Worm (Caenorhabditis elegans): ENCODE measurements around the gene zchc-1A.

Gene zchc-1A

DNA sequence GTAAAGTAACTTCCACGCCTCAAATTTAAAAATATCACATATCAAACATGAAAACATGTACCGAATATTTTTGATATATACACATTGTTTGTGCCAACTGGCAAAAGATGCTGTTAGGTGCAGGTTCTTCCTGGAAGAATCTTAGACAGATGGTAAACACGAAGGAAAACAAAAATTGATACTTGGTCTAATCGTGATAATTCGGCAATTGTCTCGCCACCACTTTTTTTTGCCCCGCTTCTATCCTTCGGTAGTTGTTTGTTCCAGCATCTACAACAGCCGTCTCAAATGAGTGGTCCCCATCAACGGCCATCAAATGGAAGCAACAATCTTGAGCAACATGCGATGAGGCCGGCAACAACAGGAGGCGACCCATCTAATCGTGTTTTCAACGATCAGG lies 23.3 kb downstream of the zchc-1A start:
- TF ChIP-seq nhr-28 (tag; optimal IDR thresholded peaks at IDR 0.05) (no peak), hmg-11 (tag; optimal IDR thresholded peaks at IDR 0.05) (no peak), lin-39 (tag; optimal IDR thresholded peaks at IDR 0.05) (no peak), ztf-4 (tag; optimal IDR thresholded peaks at IDR 0.05) (no peak), zag-1 (tag; optimal IDR thresholded peaks at IDR 0.05) (no peak), unc-62 (GFP tag; optimal IDR thresholded peaks at IDR 0.05) (no peak), elt-3 (tag; optimal IDR thresholded peaks at IDR 0.05) (no peak), unc-39 (tag; optimal IDR thresholded peaks at IDR 0.05) (no peak), mdl-1 (tag; optimal IDR thresholded peaks at IDR 0.05) (no peak)

DNA sequence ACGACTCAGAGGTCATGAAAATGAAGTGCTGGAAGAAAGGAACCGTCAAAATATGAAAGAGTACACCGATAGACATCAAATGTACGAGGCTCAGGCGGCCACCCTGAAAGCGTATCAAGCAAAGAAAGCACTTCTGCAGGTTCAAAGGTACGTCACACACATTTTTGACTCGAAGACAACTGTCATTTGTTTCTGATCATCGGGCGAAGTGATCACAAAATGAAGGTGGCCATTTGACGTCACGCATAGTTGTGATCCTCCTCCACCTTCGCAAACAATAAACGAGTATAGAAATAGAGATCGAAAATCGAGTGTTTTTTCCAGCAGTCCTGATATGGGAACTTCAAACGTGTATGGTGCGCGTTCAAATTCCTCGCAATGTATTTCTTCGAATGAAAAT lies 25.1 kb downstream of the zchc-1A start:
- TF ChIP-seq ceh-28 (tag; optimal IDR thresholded peaks at IDR 0.05) (no peak), fkh-10 (GFP tag; optimal IDR thresholded peaks at IDR 0.05) (no peak)

DNA sequence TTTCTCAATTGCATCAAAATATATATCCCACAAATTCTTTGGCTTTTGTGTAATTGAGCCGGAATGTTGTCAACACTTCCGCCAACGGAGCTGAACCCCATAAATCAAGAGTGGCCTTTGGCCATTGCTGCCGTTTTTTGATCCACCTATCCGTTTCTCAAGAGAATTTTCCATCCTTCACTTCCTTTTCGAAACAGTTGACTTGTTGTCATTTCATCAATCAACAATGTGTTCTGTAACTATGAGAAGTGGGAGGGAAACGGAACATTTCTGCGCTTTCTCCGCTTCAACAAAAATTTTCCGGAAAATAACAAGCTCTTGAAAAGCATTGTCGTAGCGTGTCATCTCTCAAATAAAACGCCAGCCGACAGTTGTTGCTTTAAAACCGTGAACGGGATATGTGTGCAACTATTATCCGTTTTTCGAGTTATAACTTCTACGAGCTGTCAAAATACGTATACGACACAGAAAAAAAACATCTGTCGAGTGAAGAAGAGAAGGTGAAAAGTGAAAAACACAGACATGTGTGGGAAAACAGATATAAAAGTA lies 25.7 kb downstream of the zchc-1A start:
- TF ChIP-seq egl-27 (tag; optimal IDR thresholded peaks at IDR 0.05) = no peak
- peak; percentile 58 for TF ChIP-seq unc-62 (GFP tag; optimal IDR thresholded peaks at IDR 0.05)
- no peak for TF ChIP-seq nhr-25 (tag; optimal IDR thresholded peaks at IDR 0.05)
- TF ChIP-seq pqm-1 (tag; optimal IDR thresholded peaks at IDR 0.05) = no peak
- no peak for TF ChIP-seq elt-1 (tag; optimal IDR thresholded peaks at IDR 0.05)
- TF ChIP-seq lsy-12 (tag; optimal IDR thresholded peaks at IDR 0.05) = no peak
- TF ChIP-seq ceh-9 (tag; optimal IDR thresholded peaks at IDR 0.05) = no peak
- TF ChIP-seq egl-5 (tag; optimal IDR thresholded peaks at IDR 0.05) = peak; percentile 27
- TF ChIP-seq nhr-76 (tag; optimal IDR thresholded peaks at IDR 0.05) = no peak
- TF ChIP-seq nhr-23 (tag; optimal IDR thresholded peaks at IDR 0.05) = no peak
- no peak for TF ChIP-seq aly-2 (tag; optimal IDR thresholded peaks at IDR 0.05)
- TF ChIP-seq nhr-11 (tag; optimal IDR thresholded peaks at IDR 0.05) = peak; percentile 72
- TF ChIP-seq nhr-237 (tag; optimal IDR thresholded peaks at IDR 0.05) = no peak
- no peak for TF ChIP-seq elt-3 (tag; optimal IDR thresholded peaks at IDR 0.05)
- TF ChIP-seq tbx-2 (tag; optimal IDR thresholded peaks at IDR 0.05) = no peak
- TF ChIP-seq nfya-1 (tag; optimal IDR thresholded peaks at IDR 0.05; ENCODE audit: insufficient read depth) = no peak

DNA sequence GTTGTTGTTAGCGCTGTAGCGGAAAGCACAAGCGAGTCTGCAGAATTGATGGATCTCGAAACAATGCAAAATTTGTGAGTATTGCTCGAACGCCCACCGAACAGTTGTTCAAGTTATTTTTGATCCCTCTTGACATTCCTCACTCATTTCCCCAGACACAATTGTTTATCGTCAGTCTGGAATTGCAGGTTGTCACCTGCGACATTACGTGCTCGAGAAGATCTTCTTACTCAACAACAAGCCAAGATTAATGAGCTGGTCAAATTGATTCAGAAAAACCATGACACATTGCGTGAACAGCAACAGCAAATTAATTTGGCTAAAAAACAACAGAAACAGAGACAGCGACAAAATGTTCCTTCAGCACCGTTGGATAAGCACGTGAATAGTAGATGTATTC lies 27.7 kb downstream of the zchc-1A start:
- no peak for TF ChIP-seq nhr-77 (tag; optimal IDR thresholded peaks at IDR 0.05)
- no peak for TF ChIP-seq daf-12 (tag; optimal IDR thresholded peaks at IDR 0.05)
- no peak for TF ChIP-seq elt-2 (tag; optimal IDR thresholded peaks at IDR 0.05)
- TF ChIP-seq lin-39 (tag; optimal IDR thresholded peaks at IDR 0.05) = peak; percentile 53
- TF ChIP-seq nhr-43 (tag; optimal IDR thresholded peaks at IDR 0.05; ENCODE audit: poor library complexity, severe bottlenecking) = no peak
- TF ChIP-seq ZK546.5 (tag; optimal IDR thresholded peaks at IDR 0.05) = no peak
- no peak for TF ChIP-seq zag-1 (tag; optimal IDR thresholded peaks at IDR 0.05)
- no peak for TF ChIP-seq ceh-28 (tag; optimal IDR thresholded peaks at IDR 0.05)
- no peak for TF ChIP-seq fkh-10 (GFP tag; optimal IDR thresholded peaks at IDR 0.05)
- TF ChIP-seq ztf-4 (tag; optimal IDR thresholded peaks at IDR 0.05) = no peak
- no peak for TF ChIP-seq eor-1 (tag; optimal IDR thresholded peaks at IDR 0.05)
- peak; percentile 83 for TF ChIP-seq egl-5 (tag; optimal IDR thresholded peaks at IDR 0.05)
- no peak for TF ChIP-seq ceh-9 (tag; optimal IDR thresholded peaks at IDR 0.05)

DNA sequence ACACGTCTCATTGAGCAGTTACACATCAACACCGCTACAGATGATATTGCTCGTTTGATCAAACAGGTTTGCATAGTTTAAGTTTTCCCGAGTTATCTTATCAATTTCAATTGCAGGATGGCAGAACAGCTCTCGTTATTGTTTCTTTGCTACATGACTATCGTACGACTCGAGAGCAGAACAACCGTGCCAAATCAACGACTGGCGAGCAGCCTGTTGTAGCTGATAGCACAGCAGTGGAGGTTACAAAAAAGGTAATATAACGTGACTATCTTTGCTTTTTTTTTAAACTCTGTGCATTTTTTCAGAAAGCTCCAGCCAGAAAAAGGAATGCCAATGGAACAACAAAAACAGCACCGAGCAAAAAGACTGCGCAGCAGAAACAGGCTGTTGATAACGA lies 28.2 kb downstream of the zchc-1A start:
- TF ChIP-seq lsy-12 (tag; optimal IDR thresholded peaks at IDR 0.05) (no peak), snpc-4 (tag; optimal IDR thresholded peaks at IDR 0.05) (no peak), aly-2 (tag; optimal IDR thresholded peaks at IDR 0.05) (no peak), zag-1 (tag; optimal IDR thresholded peaks at IDR 0.05) (no peak), daf-12 (tag; optimal IDR thresholded peaks at IDR 0.05) (no peak), fkh-10 (GFP tag; optimal IDR thresholded peaks at IDR 0.05) (no peak), jun-1 (tag; optimal IDR thresholded peaks at IDR 0.05) (no peak), pha-4 (tag; optimal IDR thresholded peaks at IDR 0.05) (no peak), pqm-1 (tag; optimal IDR thresholded peaks at IDR 0.05) (peak; percentile 18), lin-15B (tag; optimal IDR thresholded peaks at IDR 0.05) (no peak), ZK546.5 (tag; optimal IDR thresholded peaks at IDR 0.05) (no peak), elt-2 (tag; optimal IDR thresholded peaks at IDR 0.05) (peak; percentile 52)

Data from whole organism, L3 larva.